Worm (Caenorhabditis elegans) whole organism, mixed stage, embryonic: Measurements from ENCODE around the gene C06H5.13.

Experiments used
- bed-3 ChIP-seq: fragments of 200-800 bp; sonication (Bioruptor generic); optimal IDR thresholded peaks from 3 replicates; lab custom pipeline; 2018; ENCODE audit warnings: mild to moderate bottlenecking, missing genetic modification characterization, moderate library complexity, missing compliant biosample characterization
- blmp-1 ChIP-seq: fragments of 150-350 bp; optimal IDR thresholded peaks from 2 replicates; lab custom pipeline; 2014; ENCODE audit warnings: missing biosample characterization, missing genetic modification characterization
- ceh-43 ChIP-seq: fragments of 200-800 bp; sonication (Bioruptor generic); optimal IDR thresholded peaks from 2 replicates; lab custom pipeline; 2018; ENCODE audit warnings: mild to moderate bottlenecking, missing genetic modification characterization, moderate library complexity, missing compliant biosample characterization
- ceh-83 ChIP-seq: fragments of 200-800 bp; sonication (Bioruptor generic); optimal IDR thresholded peaks from 2 replicates; lab custom pipeline; 2018; ENCODE audit warnings: mild to moderate bottlenecking, missing genetic modification characterization, missing compliant biosample characterization
- ces-1 ChIP-seq: fragments of 150-350 bp; optimal IDR thresholded peaks from 2 replicates; lab custom pipeline; 2014; ENCODE audit warnings: missing biosample characterization, missing genetic modification reagents, missing genetic modification characterization
- drap-1 ChIP-seq: fragments of 200-800 bp; sonication (Bioruptor generic); optimal IDR thresholded peaks from 3 replicates; lab custom pipeline; 2018; ENCODE audit warnings: mild to moderate bottlenecking, missing genetic modification characterization, missing compliant biosample characterization
- elt-1 ChIP-seq: sonication (generic microtip); optimal IDR thresholded peaks from 2 replicates; lab custom pipeline; 2017; ENCODE audit warnings: missing genetic modification characterization, mild to moderate bottlenecking, missing compliant biosample characterization, antibody characterized with exemption, moderate library complexity, borderline replicate concordance; ENCODE audit not compliant: insufficient read depth
- elt-3 ChIP-seq: fragments of 150-350 bp; optimal IDR thresholded peaks from 2 replicates; lab custom pipeline; 2014; ENCODE audit warnings: missing biosample characterization, missing genetic modification characterization
- ham-2 ChIP-seq: fragments of 200-800 bp; sonication (Bioruptor generic); optimal IDR thresholded peaks from 2 replicates; lab custom pipeline; 2018; ENCODE audit warnings: mild to moderate bottlenecking, missing genetic modification characterization, missing compliant biosample characterization
- hlh-1 ChIP-seq: fragments of 150-350 bp; optimal IDR thresholded peaks from 2 replicates; lab custom pipeline; 2014; ENCODE audit warnings: missing biosample characterization, missing genetic modification reagents, missing genetic modification characterization
- lin-32 ChIP-seq: fragments of 200-800 bp; sonication (Bioruptor generic); optimal IDR thresholded peaks from 2 replicates; lab custom pipeline; 2018; ENCODE audit warnings: mild to moderate bottlenecking, missing genetic modification characterization, missing compliant biosample characterization
- mep-1 ChIP-seq: fragments of 150-350 bp; optimal IDR thresholded peaks from 2 replicates; lab custom pipeline; 2017; ENCODE audit warnings: missing biosample characterization, missing genetic modification reagents, missing genetic modification characterization, inconsistent platforms
- nhr-12 ChIP-seq: fragments of 150-350 bp; optimal IDR thresholded peaks from 2 replicates; lab custom pipeline; 2014; ENCODE audit warnings: missing biosample characterization, missing genetic modification characterization
- nhr-28 ChIP-seq: fragments of 150-350 bp; optimal IDR thresholded peaks from 2 replicates; lab custom pipeline; 2014; ENCODE audit warnings: missing biosample characterization, missing genetic modification characterization
- pha-4 ChIP-seq: fragments of 150-350 bp; optimal IDR thresholded peaks from 2 replicates; lab custom pipeline; 2018; ENCODE audit warnings: missing biosample characterization, missing genetic modification reagents, missing genetic modification characterization
- unc-39 ChIP-seq: fragments of 150-350 bp; optimal IDR thresholded peaks from 2 replicates; lab custom pipeline; 2014; ENCODE audit warnings: missing biosample characterization, missing genetic modification characterization

C06H5.13 gene

ce11 chrV:17855889-17856288 lies 41.7 kb downstream of the C06H5.13 start, which contains the start of gene tcc-1:
Gene tcc-1 (minus strand): TSS chrV:17855989.
- TF ChIP-seq ceh-83 (GFP tag; lab: Kevin White, UChicago), result no peak
- TF ChIP-seq ham-2, result no peak
- no peak for TF ChIP-seq pha-4 (tag; lab: Kevin White, UChicago)
- no peak for TF ChIP-seq nhr-28 (tag; lab: Kevin White, UChicago)
- TF ChIP-seq elt-3 (tag; lab: Kevin White, UChicago), result no peak
- no peak for TF ChIP-seq drap-1
- no peak for TF ChIP-seq bed-3
- TF ChIP-seq ceh-43, result no peak
- TF ChIP-seq mep-1 (tag; lab: Kevin White, UChicago), result no peak
- no peak for TF ChIP-seq hlh-1
- no peak for TF ChIP-seq nhr-12 (tag; lab: Kevin White, UChicago)
- TF ChIP-seq unc-39 (tag; lab: Kevin White, UChicago), result no peak
- TF ChIP-seq elt-1 (tag; lab: Kevin White, UChicago), result no peak
- no peak for TF ChIP-seq blmp-1 (tag; lab: Kevin White, UChicago)
- TF ChIP-seq lin-32 (GFP tag; lab: Kevin White, UChicago), result no peak
- no peak for TF ChIP-seq ces-1 (GFP tag; lab: Kevin White, UChicago)
